Worm (Caenorhabditis elegans): Measurements from ENCODE around the gene sec-24.2.

DNA sequence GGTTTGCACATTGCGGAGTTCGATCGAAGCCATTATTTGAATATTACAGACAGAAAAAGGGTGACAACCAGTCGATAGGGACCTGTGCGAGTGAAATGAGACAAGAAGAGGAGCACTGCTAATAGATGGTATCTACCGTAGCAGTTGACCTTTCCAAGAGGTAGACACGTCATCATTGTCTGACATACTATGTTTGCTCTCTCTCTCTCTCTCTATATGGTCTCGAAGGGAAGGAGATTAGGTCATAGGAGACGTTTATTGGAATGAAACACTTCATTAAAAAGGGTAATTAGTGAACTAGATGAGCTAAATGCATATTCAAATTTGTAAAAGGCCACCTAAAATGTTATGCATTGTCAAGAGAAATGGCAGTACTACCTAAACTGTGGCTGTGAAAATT is 15.4 kb upstream of the sec-24.2 start, which contains the start of gene atz-1:
- TF ChIP-seq W03F9.2 (tag; optimal IDR thresholded peaks at IDR 0.05) (no peak), him-1 (tag; optimal IDR thresholded peaks at IDR 0.05) (no peak), dao-5 (tag; optimal IDR thresholded peaks at IDR 0.05) (no peak)
